Worm (Caenorhabditis elegans): ENCODE data around the gene lgc-49.
A peak's percentile ranks its signal among the peaks of the same experiment; 100 is the strongest.

lgc-49 gene

DNA sequence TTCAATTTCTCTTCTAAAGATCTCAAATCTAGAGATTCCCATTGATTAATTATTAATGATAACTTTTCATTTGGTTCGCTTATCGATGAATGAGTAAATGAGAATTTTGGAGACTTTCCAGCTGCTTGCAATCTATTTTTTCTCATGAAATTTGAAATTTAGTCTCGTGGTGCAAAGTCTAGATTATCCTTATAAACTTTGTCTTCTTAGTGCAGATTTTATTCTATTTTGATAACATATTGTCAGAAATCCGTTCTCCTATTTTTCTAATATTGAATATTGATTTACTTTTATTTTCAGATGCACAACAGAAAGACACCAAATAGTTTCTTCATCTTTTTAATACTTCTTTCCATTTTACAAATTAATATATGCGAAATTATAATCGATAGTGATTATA, at the start of gene lgc-49:
lgc-49 (plus strand) TSS at position 301 of the 400 bp plus-strand sequence.
- TF ChIP-seq nhr-41 (GFP tag; IDR thresholded peaks at IDR 0.05), result no peak
- TF ChIP-seq unc-130 (GFP tag; optimal IDR thresholded peaks at IDR 0.05), result no peak
- TF ChIP-seq nhr-28 (tag; optimal IDR thresholded peaks at IDR 0.05), result no peak
- TF ChIP-seq daf-12 (tag; optimal IDR thresholded peaks at IDR 0.05), result no peak
- TF ChIP-seq vab-7 (GFP tag; IDR thresholded peaks at IDR 0.05), result no peak

DNA sequence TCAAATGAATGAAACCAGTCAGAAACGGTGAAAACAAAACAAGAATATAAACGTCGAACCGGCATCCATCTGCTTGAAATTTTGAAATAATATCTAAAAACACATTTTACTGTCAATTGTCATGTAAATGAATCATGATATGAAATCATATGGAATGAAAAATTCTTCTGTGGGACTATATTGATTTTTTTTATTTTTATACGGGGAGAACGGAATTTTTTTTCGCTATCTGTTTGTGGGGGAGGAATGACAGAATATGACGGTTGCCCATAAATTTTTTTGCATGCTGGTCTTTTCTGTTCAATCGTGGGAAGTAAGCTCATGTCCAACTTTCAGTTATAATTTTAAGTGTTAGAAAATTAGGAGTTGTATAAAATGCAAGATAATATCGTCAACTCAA, 46.4 kb upstream of the lgc-49 start, which contains the start of gene C06H2.7:
C06H2.7 (minus strand) TSS at position 101 of the 400 bp plus-strand sequence.
- TF ChIP-seq mdt-29 (GFP tag; IDR thresholded peaks at IDR 0.05), result no peak
- no peak for TF ChIP-seq F26F4.8 (GFP tag; conservative IDR thresholded peaks at IDR 0.05)
- no peak for TF ChIP-seq ama-1 (optimal IDR thresholded peaks at IDR 0.05)
- TF ChIP-seq vab-7 (GFP tag; IDR thresholded peaks at IDR 0.05), result no peak
- TF ChIP-seq unc-62 (GFP tag; optimal IDR thresholded peaks at IDR 0.05 in 1 of 2), result no peak
- TF ChIP-seq unc-62 (tag; optimal IDR thresholded peaks at IDR 0.05), result no peak
- TF ChIP-seq cey-2 (tag; optimal IDR thresholded peaks at IDR 0.05; ENCODE audit: borderline replicate concordance, insufficient read depth), result no peak
- TF ChIP-seq php-3 (GFP tag; IDR thresholded peaks at IDR 0.05), result no peak
- TF ChIP-seq nhr-237 (tag; optimal IDR thresholded peaks at IDR 0.05), result no peak
- no peak for TF ChIP-seq ceh-62 (tag; optimal IDR thresholded peaks at IDR 0.05)
- TF ChIP-seq pha-4 (GFP tag; IDR thresholded peaks at IDR 0.05), result no peak
- TF ChIP-seq pha-4 (tag; optimal IDR thresholded peaks at IDR 0.05), result no peak
- TF ChIP-seq spr-3 (GFP tag; optimal IDR thresholded peaks at IDR 0.05), result no peak
- TF ChIP-seq tra-1 (GFP tag; IDR thresholded peaks at IDR 0.05), result no peak

DNA sequence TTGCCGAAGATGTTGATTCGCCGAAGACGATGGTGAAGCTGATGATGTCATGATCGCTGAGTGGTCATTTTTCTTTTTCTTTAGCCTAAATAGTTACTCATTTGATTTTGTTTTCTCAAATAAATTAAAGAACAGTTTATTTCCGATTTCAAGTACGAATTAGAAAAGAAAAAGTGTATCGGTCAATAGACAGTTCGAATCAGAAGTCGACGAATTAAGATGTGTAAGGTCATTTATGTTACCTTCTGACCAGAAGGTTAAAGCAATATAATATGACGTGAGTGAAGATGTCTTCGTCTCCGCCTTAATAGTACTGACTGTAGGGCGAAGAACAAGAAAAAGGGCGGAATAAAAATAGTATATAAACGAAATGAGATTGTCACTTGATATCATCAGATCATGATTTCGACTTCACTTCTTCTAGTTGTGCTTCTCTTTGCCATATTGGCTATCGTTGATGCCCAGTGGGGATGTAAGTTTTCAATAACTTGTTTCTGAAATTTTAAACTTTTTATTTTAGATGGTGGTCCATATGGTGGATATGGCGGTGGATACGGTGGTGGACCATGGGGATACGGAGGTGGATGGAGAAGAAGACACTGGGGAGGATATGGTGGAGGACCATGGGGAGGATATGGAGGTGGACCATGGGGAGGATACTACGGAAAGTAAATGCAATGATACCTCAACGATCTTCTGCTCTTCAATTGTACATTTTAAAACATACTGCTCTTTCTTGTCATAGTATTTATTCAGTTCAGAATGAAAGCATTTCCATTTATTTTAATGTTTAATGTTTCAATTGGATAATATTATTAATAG, 43.9 kb upstream of the lgc-49 start, which contains the start of the genes T19C4.24 and nlp-33:
T19C4.24 (minus strand) TSS at position 51 of the 822 bp plus-strand sequence.
nlp-33 (plus strand) TSS at position 389 of the 822 bp plus-strand sequence.
- 0 out of 2 replicates have a peak, but pooled peaks have one; percentile 14 for TF ChIP-seq egl-43 (GFP tag; IDR thresholded peaks at IDR 0.05)
- no peak for TF ChIP-seq unc-130 (GFP tag; optimal IDR thresholded peaks at IDR 0.05)
- no peak for TF ChIP-seq hmg-1.1 (GFP tag; IDR thresholded peaks at IDR 0.05)
- TF ChIP-seq hlh-30 (tag; optimal IDR thresholded peaks at IDR 0.05; ENCODE audit: insufficient read depth), result peak; percentile 49
- TF ChIP-seq nhr-25 (tag; optimal IDR thresholded peaks at IDR 0.05; ENCODE audit: borderline replicate concordance, insufficient read depth), result peak; percentile 78
- TF ChIP-seq mxl-2 (GFP tag; conservative IDR thresholded peaks at IDR 0.05), result 0 out of 2 replicates have a peak, but pooled peaks have one; percentile 50
- TF ChIP-seq lin-15B (tag; optimal IDR thresholded peaks at IDR 0.05), result no peak
- 0 out of 2 replicates have a peak, but pooled peaks have one; percentile 4 for TF ChIP-seq madf-9 (GFP tag; conservative IDR thresholded peaks at IDR 0.05)
- TF ChIP-seq gei-8 (GFP tag; optimal IDR thresholded peaks at IDR 0.05), result peak; percentile 50
- 0 out of 2 replicates have a peak, but pooled peaks have one; percentile 15 for TF ChIP-seq ctbp-1 (GFP tag; IDR thresholded peaks at IDR 0.05)
- TF ChIP-seq ama-1 (optimal IDR thresholded peaks at IDR 0.05), result peak; percentile 94
- no peak for TF ChIP-seq dmd-9 (GFP tag; IDR thresholded peaks at IDR 0.05)
- TF ChIP-seq lin-29 (GFP tag; IDR thresholded peaks at IDR 0.05), result no peak
- peak in 1 of 2 experiments; percentile 97 for TF ChIP-seq unc-62 (GFP tag; optimal IDR thresholded peaks at IDR 0.05 in 1 of 2)
- TF ChIP-seq unc-62 (tag; optimal IDR thresholded peaks at IDR 0.05), result no peak
- TF ChIP-seq pha-4 (GFP tag; IDR thresholded peaks at IDR 0.05), result no peak
- TF ChIP-seq pha-4 (tag; optimal IDR thresholded peaks at IDR 0.05), result no peak

DNA sequence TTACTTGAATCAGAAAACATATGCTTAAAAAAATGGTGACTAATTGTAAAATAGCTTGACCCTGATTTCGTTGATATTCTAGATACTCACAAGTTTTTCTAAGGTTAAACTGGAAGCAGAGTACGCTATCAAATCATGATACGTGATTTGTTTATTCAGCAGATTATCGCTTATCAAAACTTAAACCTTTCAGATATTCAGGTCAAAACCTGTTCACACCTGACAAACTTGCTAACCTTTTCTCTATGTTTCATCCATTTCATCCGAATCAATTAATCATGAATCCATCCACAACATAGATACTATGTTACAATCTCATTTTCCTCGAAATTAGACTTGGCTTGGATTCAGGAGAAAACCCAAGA, 43.3 kb upstream of the lgc-49 start:
- TF ChIP-seq mep-1 (tag; optimal IDR thresholded peaks at IDR 0.05) (peak; percentile 62), egl-43 (GFP tag; IDR thresholded peaks at IDR 0.05) (no peak), cey-2 (tag; optimal IDR thresholded peaks at IDR 0.05; ENCODE audit: borderline replicate concordance, insufficient read depth) (peak; percentile 26), ama-1 (optimal IDR thresholded peaks at IDR 0.05) (peak; percentile 44), nhr-25 (tag; optimal IDR thresholded peaks at IDR 0.05; ENCODE audit: borderline replicate concordance, insufficient read depth) (peak; percentile 62), zfp-3 (GFP tag; conservative IDR thresholded peaks at IDR 0.05) (peak; percentile 81; the same call in 1 of the 2 replicates), daf-12 (tag; optimal IDR thresholded peaks at IDR 0.05) (no peak), nhr-102 (tag; optimal IDR thresholded peaks at IDR 0.05) (peak; percentile 35), aha-1 (tag) (peak; percentile 98), nhr-48 (tag; optimal IDR thresholded peaks at IDR 0.05) (peak; percentile 71), duxl-1 (tag; optimal IDR thresholded peaks at IDR 0.05; ENCODE audit: poor library complexity) (no peak), hlh-30 (tag; optimal IDR thresholded peaks at IDR 0.05; ENCODE audit: insufficient read depth) (peak; percentile 30), unc-62 (GFP tag; optimal IDR thresholded peaks at IDR 0.05 in 1 of 2) (peak in 1 of 2 experiments; percentile 27), unc-62 (tag; optimal IDR thresholded peaks at IDR 0.05) (no peak)
